Worm (Caenorhabditis elegans): ENCODE data around the gene acn-1.

DNA sequence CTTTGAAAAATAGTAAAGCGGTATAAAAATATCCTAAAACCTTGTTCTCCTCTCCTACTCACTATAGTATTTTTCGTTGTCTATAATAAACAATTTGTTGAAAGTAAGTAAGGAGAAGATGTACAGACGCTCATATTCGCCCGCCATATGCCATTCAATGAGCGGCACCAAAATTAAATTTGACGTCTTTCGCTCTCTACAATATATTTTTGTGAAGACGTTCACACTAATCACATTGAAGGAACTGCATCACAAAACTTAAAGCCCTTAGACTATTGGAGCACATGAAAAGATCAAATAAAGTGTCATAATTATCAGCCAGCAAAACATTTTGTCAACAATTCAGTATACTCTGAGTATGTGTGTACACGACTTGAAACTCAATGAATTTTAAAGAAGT, 34.9 kb upstream of the acn-1 start:
- no peak for TF ChIP-seq nhr-11 (tag; optimal IDR thresholded peaks at IDR 0.05)
- TF ChIP-seq nhr-12 (tag; optimal IDR thresholded peaks at IDR 0.05), result no peak

Data from whole organism, L1 larva.